Fruit fly (Drosophila melanogaster) whole organism, adult: ENCODE data around the gene C15.

Source experiments
- CG11617 ChIP-seq: fragments of 200-800 bp; sonication (Bioruptor generic); optimal IDR thresholded peaks from 2 replicates; lab custom pipeline; 2017; ENCODE audit warnings: mild to moderate bottlenecking, missing biosample characterization, missing genetic modification reagents, missing genetic modification characterization
- CG12768 ChIP-seq: fragments of 200-800 bp; sonication (Bioruptor generic); optimal IDR thresholded peaks from 2 replicates; lab custom pipeline; 2017; ENCODE audit warnings: missing biosample characterization, missing genetic modification characterization, mild to moderate bottlenecking, moderate library complexity, missing genetic modification reagents
- Clk ChIP-seq: fragments of 200-800 bp; sonication (Bioruptor generic); optimal IDR thresholded peaks from 2 replicates; lab custom pipeline; 2017; ENCODE audit warnings: missing biosample characterization, missing genetic modification characterization

DNA sequence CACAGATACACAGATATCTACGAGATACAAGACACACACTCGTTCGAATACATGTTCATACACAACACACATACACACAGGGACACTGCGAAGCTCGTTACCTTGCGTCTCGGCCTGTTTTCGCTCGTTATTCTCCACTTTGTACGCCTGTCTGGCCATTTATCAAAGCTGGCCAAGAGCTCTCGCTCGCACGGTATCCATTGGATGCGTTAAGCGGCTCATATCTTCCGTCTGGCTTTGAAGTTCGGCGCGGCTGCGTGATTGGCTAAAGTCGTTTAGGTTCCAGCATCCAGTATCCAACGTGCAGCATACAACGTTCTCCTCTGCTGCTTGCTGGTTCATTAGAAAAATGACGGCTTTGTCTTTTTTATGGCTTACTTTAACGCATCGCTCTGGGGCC is 43.0 kb upstream of the C15 start:
- TF ChIP-seq Clk = no peak
- TF ChIP-seq CG12768 (GFP tag; lab: Kevin White, UChicago) = no peak
- TF ChIP-seq CG11617 (GFP tag; lab: Kevin White, UChicago) = no peak
